Fruit fly (Drosophila melanogaster) whole organism, embryonic: ENCODE data around the gene CG13250.

Experiments used
- ATbp ChIP-seq: fragments of 200-800 bp; sonication (Bioruptor generic); optimal IDR thresholded peaks from 2 replicates; lab custom pipeline; 2017; ENCODE audit warnings: missing biosample characterization, mild to moderate bottlenecking, missing genetic modification characterization, missing genetic modification reagents
- B-H1 ChIP-seq: fragments of 200-800 bp; sonication (Bioruptor generic); IDR thresholded peaks from 3 replicates; pipeline ENCODE4 v1.3.6; 2022; ENCODE audit warnings: missing biosample characterization, missing genetic modification characterization
- B-H2 ChIP-seq: fragments of 200-800 bp; sonication (Bioruptor generic); optimal IDR thresholded peaks from 2 replicates; lab custom pipeline; 2018; ENCODE audit warnings: missing biosample characterization, mild to moderate bottlenecking, missing genetic modification characterization
- CG1024 ChIP-seq: fragments of 200-800 bp; sonication (Bioruptor generic); IDR thresholded peaks from 2 replicates; pipeline ENCODE4 v1.3.6; 2022; ENCODE audit warnings: missing biosample characterization, missing genetic modification characterization
- CG12071 ChIP-seq: fragments of 200-800 bp; sonication (Bioruptor generic); optimal IDR thresholded peaks from 3 replicates; lab custom pipeline; 2018; ENCODE audit warnings: missing biosample characterization, mild to moderate bottlenecking, missing genetic modification characterization
- CG12219 ChIP-seq: fragments of 200-800 bp; sonication (Bioruptor generic); optimal IDR thresholded peaks from 3 replicates; lab custom pipeline; 2018; ENCODE audit warnings: missing biosample characterization, mild to moderate bottlenecking, missing genetic modification characterization
- CG12299 ChIP-seq: fragments of 200-800 bp; sonication (Bioruptor generic); optimal IDR thresholded peaks from 2 replicates; lab custom pipeline; 2018; ENCODE audit warnings: missing biosample characterization, mild to moderate bottlenecking, missing genetic modification characterization
- CG12769 ChIP-seq: fragments of 200-800 bp; sonication (Bioruptor generic); optimal IDR thresholded peaks from 2 replicates; lab custom pipeline; 2019; ENCODE audit warnings: missing biosample characterization, mild to moderate bottlenecking, missing genetic modification characterization, moderate library complexity
- CG13424 ChIP-seq: fragments of 200-800 bp; sonication (Bioruptor generic); optimal IDR thresholded peaks from 2 replicates; lab custom pipeline; 2019; ENCODE audit warnings: missing biosample characterization, mild to moderate bottlenecking, missing genetic modification characterization, moderate library complexity
- CG14050 ChIP-seq: fragments of 200-800 bp; sonication (Bioruptor generic); IDR thresholded peaks from 3 replicates; pipeline ENCODE4 v1.3.6; 2022; ENCODE audit warnings: missing biosample characterization, missing genetic modification characterization
- CG15269 ChIP-seq: fragments of 200-800 bp; sonication (Bioruptor generic); optimal IDR thresholded peaks from 2 replicates; lab custom pipeline; 2018; ENCODE audit warnings: missing biosample characterization, mild to moderate bottlenecking, missing genetic modification characterization, moderate library complexity
- CG16779 ChIP-seq: fragments of 200-800 bp; sonication (Bioruptor generic); IDR thresholded peaks from 2 replicates; pipeline ENCODE4 v1.3.6; 2022; ENCODE audit warnings: missing biosample characterization, missing genetic modification characterization
- CG17328 ChIP-seq: fragments of 200-800 bp; sonication (Bioruptor generic); IDR thresholded peaks from 2 replicates; pipeline ENCODE4 v1.3.6; 2022; ENCODE audit warnings: missing biosample characterization, missing genetic modification characterization
- CG17359 ChIP-seq: fragments of 200-800 bp; sonication (Bioruptor generic); optimal IDR thresholded peaks from 3 replicates; lab custom pipeline; 2018; ENCODE audit warnings: missing biosample characterization, mild to moderate bottlenecking, missing genetic modification characterization, moderate library complexity
- CG17802 ChIP-seq: fragments of 200-800 bp; sonication (Bioruptor generic); optimal IDR thresholded peaks from 2 replicates; lab custom pipeline; 2018; ENCODE audit warnings: missing biosample characterization, mild to moderate bottlenecking, missing genetic modification characterization, moderate library complexity
- CG17912 ChIP-seq: fragments of 200-800 bp; sonication (Bioruptor generic); optimal IDR thresholded peaks from 2 replicates; lab custom pipeline; 2018; ENCODE audit warnings: missing biosample characterization, mild to moderate bottlenecking, missing genetic modification characterization
- CG18011 ChIP-seq: fragments of 200-800 bp; sonication (Bioruptor generic); optimal IDR thresholded peaks from 2 replicates; lab custom pipeline; 2017; ENCODE audit warnings: missing biosample characterization, missing genetic modification characterization, mild to moderate bottlenecking, moderate library complexity, missing genotype
- CG1832 ChIP-seq: fragments of 200-800 bp; sonication (Bioruptor generic); optimal IDR thresholded peaks from 2 replicates; lab custom pipeline; 2017; ENCODE audit warnings: missing biosample characterization, mild to moderate bottlenecking, missing genetic modification characterization, inconsistent platforms
- CG30431 ChIP-seq: fragments of 200-800 bp; sonication (Bioruptor generic); optimal IDR thresholded peaks from 2 replicates; lab custom pipeline; 2017; ENCODE audit warnings: missing biosample characterization, missing genetic modification characterization
- CG3407 ChIP-seq: fragments of 200-800 bp; sonication (Bioruptor generic); optimal IDR thresholded peaks from 2 replicates; lab custom pipeline; 2018; ENCODE audit warnings: missing biosample characterization, mild to moderate bottlenecking, missing genetic modification characterization
- CG7987 ChIP-seq: fragments of 200-800 bp; sonication (Bioruptor generic); optimal IDR thresholded peaks from 2 replicates; lab custom pipeline; 2018; ENCODE audit warnings: missing biosample characterization, mild to moderate bottlenecking, missing genetic modification characterization, moderate library complexity
- CG9215 ChIP-seq: fragments of 200-800 bp; sonication (Bioruptor generic); IDR thresholded peaks from 2 replicates; pipeline ENCODE4 v1.3.6; 2022; ENCODE audit warnings: missing biosample characterization, missing genetic modification characterization
- D19A ChIP-seq: fragments of 200-800 bp; optimal IDR thresholded peaks from 3 replicates; lab custom pipeline; 2019; ENCODE audit warnings: missing biosample characterization, mild to moderate bottlenecking, missing genetic modification characterization, moderate library complexity
- Deaf1 ChIP-seq: fragments of 200-800 bp; optimal IDR thresholded peaks from 3 replicates; lab custom pipeline; 2019; ENCODE audit warnings: missing biosample characterization, mild to moderate bottlenecking, missing genetic modification characterization, moderate library complexity
- Fer1 ChIP-seq: fragments of 200-800 bp; sonication (Bioruptor generic); optimal IDR thresholded peaks from 2 replicates; lab custom pipeline; 2017; ENCODE audit warnings: missing biosample characterization, mild to moderate bottlenecking, missing genetic modification characterization
- HHEX ChIP-seq: fragments of 200-800 bp; sonication (Bioruptor generic); optimal IDR thresholded peaks from 3 replicates; lab custom pipeline; 2017; ENCODE audit warnings: missing biosample characterization, mild to moderate bottlenecking, missing genetic modification characterization, missing genetic modification reagents
- HLH3B ChIP-seq: fragments of 200-800 bp; sonication (Bioruptor generic); IDR thresholded peaks from 2 replicates; pipeline ENCODE4 v1.3.6; 2022; ENCODE audit warnings: missing biosample characterization, missing genetic modification characterization
- HLH4C ChIP-seq: fragments of 200-800 bp; sonication (Bioruptor generic); IDR thresholded peaks from 3 replicates; pipeline ENCODE4 v1.3.6; 2022; ENCODE audit warnings: missing biosample characterization, missing genetic modification characterization; ENCODE audit not compliant: partially characterized antibody
- HLHmδ ChIP-seq: fragments of 200-800 bp; sonication (Bioruptor generic); optimal IDR thresholded peaks from 2 replicates; lab custom pipeline; 2018; ENCODE audit warnings: missing biosample characterization, mild to moderate bottlenecking, missing genetic modification characterization, moderate library complexity
- Med ChIP-seq: fragments of 200-800 bp; sonication (Bioruptor generic); peaks from one replicate; lab custom pipeline; 2016; ENCODE audit warnings: missing biosample characterization, missing genetic modification characterization, mild to moderate bottlenecking, inconsistent platforms, moderate library complexity
- Nf-YB ChIP-seq: fragments of 200-800 bp; sonication (Bioruptor generic); optimal IDR thresholded peaks from 3 replicates; lab custom pipeline; 2019; ENCODE audit warnings: missing biosample characterization, mild to moderate bottlenecking, missing genetic modification characterization, moderate library complexity
- Pdp1 ChIP-seq, 2 experiments: fragments of 200-800 bp; sonication (Bioruptor generic); optimal IDR thresholded peaks; 3 replicates each; lab custom pipeline; 2016; ENCODE audit warnings: missing biosample characterization in 2 of 2, missing genetic modification characterization in 2 of 2, mild to moderate bottlenecking in 1 of 2, moderate library complexity in 1 of 2
- Sox102F ChIP-seq: fragments of 200-800 bp; sonication (Bioruptor generic); optimal IDR thresholded peaks from 2 replicates; lab custom pipeline; 2018; ENCODE audit warnings: missing biosample characterization, mild to moderate bottlenecking, missing genetic modification characterization, moderate library complexity
- Sry-δ ChIP-seq: fragments of 200-800 bp; sonication (Bioruptor generic); optimal IDR thresholded peaks from 2 replicates; lab custom pipeline; 2016; ENCODE audit warnings: missing biosample characterization, missing genetic modification characterization
- Xrp1 ChIP-seq: fragments of 200-800 bp; sonication (Bioruptor generic); IDR thresholded peaks from 2 replicates; pipeline ENCODE4 v1.3.6; 2022; ENCODE audit warnings: missing biosample characterization, missing genetic modification characterization
- ac ChIP-seq: fragments of 200-800 bp; sonication (Bioruptor generic); optimal IDR thresholded peaks from 3 replicates; lab custom pipeline; 2017; ENCODE audit warnings: missing biosample characterization, mild to moderate bottlenecking, missing genetic modification characterization
- ash1 ChIP-seq: fragments of 200-800 bp; sonication (Bioruptor generic); optimal IDR thresholded peaks from 2 replicates; lab custom pipeline; 2018; ENCODE audit warnings: missing biosample characterization, mild to moderate bottlenecking, missing genetic modification characterization
- chinmo ChIP-seq: fragments of 200-800 bp; sonication (Bioruptor generic); IDR thresholded peaks from 4 replicates; pipeline ENCODE4 v1.3.6; 2022; ENCODE audit warnings: missing biosample characterization, missing genetic modification characterization; ENCODE audit not compliant: partially characterized antibody
- chm ChIP-seq: fragments of 200-800 bp; sonication (Bioruptor generic); IDR thresholded peaks from 2 replicates; pipeline ENCODE4 v1.3.6; 2022; ENCODE audit warnings: missing biosample characterization, missing genetic modification characterization
- da ChIP-seq: fragments of 200-800 bp; sonication (Bioruptor generic); optimal IDR thresholded peaks from 2 replicates; lab custom pipeline; 2016; ENCODE audit warnings: missing biosample characterization, missing genetic modification characterization
- hb ChIP-seq: fragments of 200-800 bp; sonication (Bioruptor generic); IDR thresholded peaks from 3 replicates; pipeline ENCODE4 v1.3.6; 2022; ENCODE audit warnings: missing biosample characterization, missing genetic modification characterization; ENCODE audit not compliant: partially characterized antibody
- kni ChIP-seq: fragments of 200-800 bp; sonication (Bioruptor generic); optimal IDR thresholded peaks from 3 replicates; lab custom pipeline; 2017; ENCODE audit warnings: mild to moderate bottlenecking, missing biosample characterization, missing genetic modification reagents, missing genetic modification characterization
- mam ChIP-seq: fragments of 200-800 bp; sonication (Bioruptor generic); optimal IDR thresholded peaks from 3 replicates; lab custom pipeline; 2016; ENCODE audit warnings: missing biosample characterization, missing genetic modification characterization
- nerfin-2 ChIP-seq: fragments of 200-800 bp; sonication (Bioruptor generic); IDR thresholded peaks from 2 replicates; pipeline ENCODE4 v1.3.6; 2022; ENCODE audit warnings: missing biosample characterization, missing genetic modification characterization; ENCODE audit not compliant: partially characterized antibody
- sens ChIP-seq: fragments of 200-800 bp; sonication (Bioruptor generic); peaks from one replicate; lab custom pipeline; 2016; ENCODE audit warnings: missing biosample characterization, missing genetic modification characterization
- tna ChIP-seq: fragments of 200-800 bp; sonication (Bioruptor generic); IDR thresholded peaks from 2 replicates; pipeline ENCODE4 v1.3.6; 2022; ENCODE audit warnings: missing biosample characterization, missing genetic modification characterization; ENCODE audit not compliant: partially characterized antibody
- vvl ChIP-seq: fragments of 200-800 bp; sonication (Bioruptor generic); IDR thresholded peaks from 2 replicates; pipeline ENCODE4 v1.3.6; 2022; ENCODE audit warnings: missing biosample characterization, missing genetic modification characterization

CG13250 gene

DNA sequence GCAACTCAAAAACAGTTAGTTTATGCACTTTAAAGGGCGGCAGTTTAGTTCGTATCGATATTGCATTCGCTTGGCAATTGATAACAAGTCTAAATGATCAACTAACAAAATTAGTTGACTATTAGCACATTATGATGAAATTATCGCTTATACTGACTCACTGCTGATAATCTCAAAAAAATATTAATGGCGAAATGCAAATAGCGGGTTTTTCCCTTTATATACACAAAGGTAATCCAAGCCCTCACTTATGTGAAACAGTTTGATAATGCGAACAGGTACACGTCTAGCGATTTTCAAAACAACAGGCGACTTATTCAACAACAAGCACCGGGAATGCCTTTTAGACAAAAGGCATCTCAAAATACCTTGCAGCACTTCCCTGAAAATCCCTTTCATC is 19.4 kb upstream of the CG13250 start:
- TF ChIP-seq sens (GFP tag; lab: Kevin White, UChicago) (peak; percentile 50), Sry-δ (no peak), HLH3B (GFP tag; lab: Robert Waterston, UW) (no peak), ash1 (GFP tag; lab: Kevin White, UChicago) (no peak), CG17912 (GFP tag; lab: Kevin White, UChicago) (no peak), CG12299 (tag; lab: Kevin White, UChicago) (no peak), CG16779 (GFP tag; lab: Robert Waterston, UW) (no peak), CG14050 (no peak), HLHmδ (GFP tag; lab: Kevin White, UChicago) (no peak), Pdp1 (GFP tag; optimal IDR thresholded peaks at IDR 0.05; lab: Kevin White, UChicago) (peak in 1 of 2 experiments; percentile 0), CG12769 (tag; lab: Kevin White, UChicago) (no peak), Sox102F (GFP tag; lab: Kevin White, UChicago) (no peak), chinmo (GFP tag; lab: Robert Waterston, UW) (0 out of 4 replicates have a peak, but pooled peaks have one; percentile 30)
- TF ChIP-seq, all 482 proteins: peak for 3

DNA sequence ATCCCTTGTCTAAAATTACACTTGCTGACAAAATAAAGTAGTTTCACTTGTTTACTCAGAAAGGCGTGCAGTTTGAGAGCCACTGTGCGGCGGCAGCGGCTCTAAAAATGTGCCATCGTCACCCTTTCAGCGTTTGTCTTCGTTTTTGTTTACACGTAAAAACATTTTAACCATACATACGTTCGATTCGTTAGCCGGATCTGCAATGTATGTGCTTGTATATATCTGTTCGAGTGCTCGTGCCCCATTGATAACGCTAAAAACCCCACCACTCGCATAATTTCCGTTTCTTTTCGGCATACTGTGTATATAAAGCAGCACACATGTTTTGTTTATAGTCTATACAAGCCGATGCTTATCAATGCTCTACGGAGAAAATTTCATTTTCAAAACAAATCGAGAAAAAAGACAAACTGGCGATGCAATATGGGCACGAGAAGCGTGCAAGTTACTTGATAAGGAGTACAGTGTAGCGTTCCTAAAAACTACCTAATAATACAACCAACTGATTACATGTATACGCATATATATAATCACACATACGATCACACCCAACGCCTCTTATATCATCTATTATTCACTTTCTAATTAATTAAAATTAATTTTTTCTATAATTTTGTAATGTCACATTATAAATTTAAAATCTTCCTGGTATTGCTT is 16.9 kb upstream of the CG13250 start:
- TF ChIP-seq CG9215 (GFP tag; lab: Robert Waterston, UW) (no peak), chm (GFP tag; lab: Robert Waterston, UW) (peak; percentile 28; the same call in 1 of the 2 replicates), HLH4C (GFP tag; lab: Robert Waterston, UW) (peak; percentile 50; the same call in 2 of the 3 replicates), CG7987 (GFP tag; lab: Kevin White, UChicago) (no peak), CG1024 (GFP tag; lab: Robert Waterston, UW) (no peak), Nf-YB (no peak), CG30431 (GFP tag; lab: Kevin White, UChicago) (no peak), Fer1 (peak; percentile 1), tna (GFP tag; lab: Robert Waterston, UW) (0 out of 2 replicates have a peak, but pooled peaks have one; percentile 34), vvl (GFP tag; lab: Robert Waterston, UW) (peak; percentile 19; the same call in 1 of the 2 replicates), Deaf1 (tag; lab: Kevin White, UChicago) (peak; percentile 61), HHEX (no peak), CG3407 (GFP tag; lab: Kevin White, UChicago) (no peak), hb (GFP tag; lab: Robert Waterston, UW) (no peak), B-H2 (GFP tag; lab: Kevin White, UChicago) (no peak), CG13424 (peak; percentile 61), ash1 (GFP tag; lab: Kevin White, UChicago) (no peak), CG18011 (GFP tag; lab: Kevin White, UChicago) (no peak), Xrp1 (peak; percentile 74), CG17328 (GFP tag; lab: Robert Waterston, UW) (peak; percentile 8; the same call in 1 of the 2 replicates), nerfin-2 (GFP tag; lab: Robert Waterston, UW) (no peak), da (GFP tag; lab: Kevin White, UChicago) (no peak), kni (GFP tag; lab: Kevin White, UChicago) (peak; percentile 49), ATbp (GFP tag; lab: Kevin White, UChicago) (peak; percentile 36), CG17359 (tag; lab: Kevin White, UChicago) (peak; percentile 63), D19A (tag; lab: Kevin White, UChicago) (peak; percentile 65), mam (GFP tag; lab: Kevin White, UChicago) (no peak), CG12071 (peak; percentile 41), CG15269 (tag; lab: Kevin White, UChicago) (peak; percentile 68), Med (GFP tag; lab: Kevin White, UChicago) (peak; percentile 75), ac (no peak), CG17802 (no peak), CG12219 (peak; percentile 12), B-H1 (GFP tag; lab: Robert Waterston, UW) (no peak), CG1832 (no peak)
